Worm (Caenorhabditis elegans): Measurements from ENCODE around the gene C04E7.1.

DNA sequence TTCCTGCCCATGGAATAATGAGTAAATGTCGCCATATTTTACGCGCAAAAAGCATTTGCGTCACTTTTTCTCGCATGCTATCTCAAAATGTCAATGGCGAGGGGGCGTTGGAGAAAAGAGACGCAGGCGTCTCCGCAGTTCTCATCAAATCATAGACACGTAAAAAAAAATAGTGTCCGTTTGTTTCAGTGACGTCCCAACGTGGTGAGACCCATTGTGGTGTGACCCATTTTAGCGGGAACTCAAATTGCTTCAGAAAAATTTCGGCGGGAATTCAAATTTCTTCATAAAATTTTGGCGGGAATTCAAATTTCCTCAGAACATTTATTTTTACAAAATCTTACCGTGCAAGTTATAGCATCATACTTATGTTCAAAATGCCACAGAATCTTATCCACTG is 14.1 kb upstream of the C04E7.1 start:
- no peak for TF ChIP-seq ama-1 (optimal IDR thresholded peaks at IDR 0.05)
- no peak for TF ChIP-seq ama-1 (GFP tag; optimal IDR thresholded peaks at IDR 0.05)
- no peak for TF ChIP-seq F57A8.1 (GFP tag; optimal IDR thresholded peaks at IDR 0.05)

Data from whole organism, young adult.